Worm (Caenorhabditis elegans) whole organism, L3 larva: Measurements from ENCODE around the gene D1086.19.
"Not testable (repeated sequence)": the region's sequence is repeated elsewhere in the genome, so short reads cannot be mapped to it uniquely, and the experiment has no call there.

ENCODE experiments used
- R02D3.7 ChIP-seq: fragments of 150-350 bp; optimal IDR thresholded peaks from 2 replicates; lab custom pipeline; 2014; ENCODE audit warnings: missing biosample characterization, missing genetic modification characterization
- ceh-16 ChIP-seq: sonication (generic microtip); optimal IDR thresholded peaks from 2 replicates; lab custom pipeline; 2017; ENCODE audit warnings: missing biosample characterization, missing genetic modification characterization
- ceh-28 ChIP-seq: fragments of 150-350 bp; optimal IDR thresholded peaks from 2 replicates; lab custom pipeline; 2014; ENCODE audit warnings: missing biosample characterization, missing genetic modification reagents, missing genetic modification characterization
- ceh-82 ChIP-seq: fragments of 150-350 bp; optimal IDR thresholded peaks from 2 replicates; lab custom pipeline; 2014; ENCODE audit warnings: missing biosample characterization, missing genetic modification characterization
- egl-27 ChIP-seq: sonication (generic microtip); optimal IDR thresholded peaks from 4 replicates; lab custom pipeline; 2017; ENCODE audit warnings: missing biosample characterization, missing genetic modification reagents, missing genetic modification characterization
- egl-5 ChIP-seq: fragments of 150-350 bp; optimal IDR thresholded peaks from 2 replicates; lab custom pipeline; 2017; ENCODE audit warnings: missing biosample characterization, missing genetic modification reagents, missing genetic modification characterization, inconsistent platforms
- elt-1 ChIP-seq: fragments of 150-350 bp; optimal IDR thresholded peaks from 2 replicates; lab custom pipeline; 2014; ENCODE audit warnings: missing biosample characterization, missing genetic modification characterization
- elt-2 ChIP-seq: sonication (generic microtip); optimal IDR thresholded peaks from 2 replicates; lab custom pipeline; 2016; ENCODE audit warnings: missing genetic modification reagents, mild to moderate bottlenecking, missing genetic modification characterization, missing compliant biosample characterization
- eor-1 ChIP-seq, 2 experiments: fragments of 150-350 bp; optimal IDR thresholded peaks; 2 replicates each; lab custom pipeline; 2014 to 2018; ENCODE audit warnings: missing biosample characterization in 2 of 2, missing genetic modification characterization in 2 of 2
- fkh-10 ChIP-seq: sonication (generic microtip); optimal IDR thresholded peaks from 2 replicates; lab custom pipeline; 2017; ENCODE audit warnings: missing biosample characterization, missing genetic modification reagents, missing genetic modification characterization
- hmg-11 ChIP-seq: sonication (generic microtip); optimal IDR thresholded peaks from 2 replicates; lab custom pipeline; 2016; ENCODE audit warnings: missing genetic modification characterization, missing compliant biosample characterization
- jun-1 ChIP-seq: fragments of 150-350 bp; optimal IDR thresholded peaks from 2 replicates; lab custom pipeline; 2014; ENCODE audit warnings: missing biosample characterization, missing genetic modification reagents, missing genetic modification characterization
- lin-15B ChIP-seq: fragments of 150-350 bp; optimal IDR thresholded peaks from 2 replicates; lab custom pipeline; 2014; ENCODE audit warnings: missing biosample characterization, missing genetic modification characterization
- lin-39 ChIP-seq: fragments of 150-350 bp; optimal IDR thresholded peaks from 2 replicates; lab custom pipeline; 2018; ENCODE audit warnings: missing biosample characterization, missing genetic modification reagents, missing genetic modification characterization
- lsy-12 ChIP-seq: sonication (generic microtip); optimal IDR thresholded peaks from 2 replicates; lab custom pipeline; 2016; ENCODE audit warnings: mild to moderate bottlenecking, missing genetic modification characterization, missing compliant biosample characterization
- mdl-1 ChIP-seq: fragments of 150-350 bp; optimal IDR thresholded peaks from 2 replicates; lab custom pipeline; 2014; ENCODE audit warnings: missing biosample characterization, missing genetic modification characterization
- nfya-1 ChIP-seq: sonication (generic microtip); optimal IDR thresholded peaks from 2 replicates; lab custom pipeline; 2017; ENCODE audit warnings: missing genetic modification characterization, mild to moderate bottlenecking, missing compliant biosample characterization, antibody characterized with exemption, moderate library complexity; ENCODE audit not compliant: insufficient read depth
- nhr-23 ChIP-seq: fragments of 150-350 bp; optimal IDR thresholded peaks from 2 replicates; lab custom pipeline; 2014; ENCODE audit warnings: missing biosample characterization, missing genetic modification reagents, missing genetic modification characterization
- nhr-25 ChIP-seq: sonication (generic microtip); optimal IDR thresholded peaks from 2 replicates; lab custom pipeline; 2017; ENCODE audit warnings: missing biosample characterization, missing genetic modification characterization
- nhr-28 ChIP-seq: fragments of 150-350 bp; optimal IDR thresholded peaks from 2 replicates; lab custom pipeline; 2014; ENCODE audit warnings: missing biosample characterization, missing genetic modification characterization
- nhr-43 ChIP-seq: sonication (generic microtip); optimal IDR thresholded peaks from 2 replicates; lab custom pipeline; 2016; ENCODE audit warnings: mild to moderate bottlenecking, missing genetic modification characterization, missing compliant biosample characterization; ENCODE audit not compliant: poor library complexity, severe bottlenecking
- nhr-67 ChIP-seq: fragments of 150-350 bp; optimal IDR thresholded peaks from 2 replicates; lab custom pipeline; 2014; ENCODE audit warnings: missing biosample characterization, missing genetic modification characterization
- nhr-76 ChIP-seq: fragments of 150-350 bp; sonication (generic microtip); optimal IDR thresholded peaks from 5 replicates; lab custom pipeline; 2014; ENCODE audit warnings: missing biosample characterization, missing genetic modification characterization
- nhr-77 ChIP-seq: fragments of 150-350 bp; optimal IDR thresholded peaks from 2 replicates; lab custom pipeline; 2014; ENCODE audit warnings: missing biosample characterization, missing genetic modification characterization
- pha-4 ChIP-seq: fragments of 150-350 bp; optimal IDR thresholded peaks from 2 replicates; lab custom pipeline; 2014; ENCODE audit warnings: missing biosample characterization, missing genetic modification reagents, missing genetic modification characterization
- pqm-1 ChIP-seq: fragments of 150-350 bp; optimal IDR thresholded peaks from 2 replicates; lab custom pipeline; 2017; ENCODE audit warnings: missing biosample characterization, missing genetic modification characterization, inconsistent platforms
- sea-2 ChIP-seq: fragments of 150-350 bp; sonication (generic microtip); optimal IDR thresholded peaks from 4 replicates; lab custom pipeline; 2014; ENCODE audit warnings: missing biosample characterization, missing genetic modification reagents, missing genetic modification characterization
- skn-1 ChIP-seq: fragments of 150-350 bp; optimal IDR thresholded peaks from 2 replicates; lab custom pipeline; 2014; ENCODE audit warnings: missing biosample characterization, missing genetic modification characterization
- snpc-4 ChIP-seq: fragments of 150-350 bp; optimal IDR thresholded peaks from 2 replicates; lab custom pipeline; 2014; ENCODE audit warnings: missing biosample characterization, missing genetic modification characterization
- tbx-2 ChIP-seq: sonication (generic microtip); optimal IDR thresholded peaks from 2 replicates; lab custom pipeline; 2016; ENCODE audit warnings: mild to moderate bottlenecking, missing genetic modification characterization, missing compliant biosample characterization
- unc-62 ChIP-seq: fragments of 150-350 bp; sonication (generic microtip); optimal IDR thresholded peaks from 4 replicates; lab custom pipeline; 2014; ENCODE audit warnings: missing biosample characterization, missing genetic modification reagents, missing genetic modification characterization
- zag-1 ChIP-seq: fragments of 150-350 bp; optimal IDR thresholded peaks from 2 replicates; lab custom pipeline; 2014; ENCODE audit warnings: missing biosample characterization, missing genetic modification characterization
- ztf-11 ChIP-seq: fragments of 150-350 bp; optimal IDR thresholded peaks from 2 replicates; lab custom pipeline; 2014; ENCODE audit warnings: missing biosample characterization, missing genetic modification characterization
- ztf-4 ChIP-seq: fragments of 150-350 bp; optimal IDR thresholded peaks from 2 replicates; lab custom pipeline; 2014; ENCODE audit warnings: missing biosample characterization, missing genetic modification characterization

The D1086.19 gene

DNA sequence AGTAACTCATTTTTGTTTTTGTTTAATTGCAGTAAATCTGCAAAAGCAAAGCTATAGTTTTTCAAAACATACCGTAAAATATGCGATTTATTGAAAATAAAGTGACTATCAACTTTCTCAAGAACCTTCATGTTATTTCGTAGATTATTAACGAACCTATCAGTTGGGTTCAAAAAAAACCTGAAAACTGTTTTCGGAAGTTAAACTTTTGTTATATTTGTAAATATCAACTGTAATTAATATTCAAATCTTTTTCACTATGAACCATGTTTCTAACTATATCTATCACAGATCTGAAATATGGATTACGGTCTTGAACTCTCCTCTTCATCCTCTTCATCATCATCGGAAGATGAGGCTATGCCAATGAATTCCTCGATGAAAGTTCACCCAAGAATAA is at the start of gene D1086.19:
D1086.19 (plus strand) TSS at position 301 of the 400 bp plus-strand sequence.
- TF ChIP-seq ceh-16 (no peak), sea-2 (GFP tag; lab: Kevin White, UChicago) (no peak)

DNA sequence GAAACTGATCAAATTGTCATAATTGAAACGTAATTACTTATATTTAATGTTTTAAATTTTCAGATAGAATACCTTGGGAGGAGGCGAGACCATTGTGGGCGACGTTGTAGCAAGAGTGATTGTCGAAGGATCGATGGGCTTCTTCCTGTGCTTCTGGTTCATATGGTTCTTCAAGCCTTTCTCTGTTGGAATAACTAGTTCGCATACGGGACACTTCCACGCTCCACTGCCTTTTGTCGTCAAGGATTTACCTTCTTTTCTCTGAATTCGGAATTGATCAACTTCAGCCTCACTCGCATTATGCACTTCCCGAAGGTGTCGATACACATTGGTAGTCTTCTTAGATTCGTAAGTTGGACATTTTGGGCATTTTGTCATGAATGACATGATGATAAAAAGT is 38.9 kb upstream of the D1086.19 start, which contains the start of gene F58D12.1:
F58D12.1 (plus strand) TSS at position 301 of the 400 bp plus-strand sequence.
- not testable (repeated sequence) for TF ChIP-seq lin-39 (tag; lab: Kevin White, UChicago); mdl-1; sea-2 (GFP tag; lab: Kevin White, UChicago)

DNA sequence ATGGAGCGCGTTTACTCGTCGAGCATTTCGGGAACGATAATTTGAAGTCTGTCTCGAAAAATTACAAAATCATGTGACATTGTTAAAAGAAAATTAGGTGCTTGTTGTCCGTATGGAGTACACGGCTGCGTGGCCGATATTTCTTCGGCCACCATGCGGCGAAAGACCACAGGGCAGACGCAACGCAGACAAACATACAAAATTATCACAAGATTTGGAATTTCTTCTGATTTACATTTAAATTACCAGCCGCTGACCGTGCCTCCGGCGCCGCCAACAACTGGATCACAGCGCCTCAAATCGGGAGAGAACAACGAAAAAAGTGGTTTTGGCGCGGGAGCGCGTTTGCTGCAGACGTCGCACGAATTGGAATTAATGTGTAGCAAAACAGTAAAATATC is 33.1 kb upstream of the D1086.19 start:
- TF ChIP-seq unc-62 (GFP tag; lab: Kevin White, UChicago) (peak; percentile 39), tbx-2 (tag; lab: Kevin White, UChicago) (peak; percentile 90), lin-39 (tag; lab: Kevin White, UChicago) (peak; percentile 94), pha-4 (tag; lab: Kevin White, UChicago) (peak; percentile 77), nfya-1 (tag; lab: Kevin White, UChicago) (peak; percentile 87), lsy-12 (peak; percentile 94), ceh-82 (tag; lab: Kevin White, UChicago) (peak; percentile 75), jun-1 (peak; percentile 87), eor-1 (tag; optimal IDR thresholded peaks at IDR 0.05; lab: Kevin White, UChicago) (peak in 1 of 2 experiments; percentile 23), R02D3.7 (tag; lab: Kevin White, UChicago) (peak; percentile 80), pqm-1 (tag; lab: Kevin White, UChicago) (peak; percentile 65), nhr-25 (tag; lab: Kevin White, UChicago) (peak; percentile 96), elt-2 (tag; lab: Kevin White, UChicago) (peak; percentile 77), nhr-77 (tag; lab: Kevin White, UChicago) (peak; percentile 39), mdl-1 (peak; percentile 25), elt-1 (tag; lab: Kevin White, UChicago) (peak; percentile 52), egl-27 (tag; lab: Kevin White, UChicago) (peak; percentile 16), lin-15B (tag; lab: Kevin White, UChicago) (peak; percentile 82), snpc-4 (tag; lab: Kevin White, UChicago) (peak; percentile 93), ceh-28 (tag; lab: Kevin White, UChicago) (peak; percentile 86), fkh-10 (peak; percentile 50), ztf-4 (tag; lab: Kevin White, UChicago) (peak; percentile 28), nhr-76 (tag; lab: Kevin White, UChicago) (peak; percentile 10), nhr-23 (tag; lab: Kevin White, UChicago) (peak; percentile 97), nhr-43 (peak; percentile 98), skn-1 (tag; lab: Kevin White, UChicago) (peak; percentile 18), nhr-28 (tag; lab: Kevin White, UChicago) (peak; percentile 41), egl-5 (tag; lab: Kevin White, UChicago) (peak; percentile 35)
- TF ChIP-seq, all 47 proteins: peak for 28; not testable (repeated sequence) for 19

ce11 chrV:14057540-14057939 is 30.6 kb upstream of the D1086.19 start, which contains the start of gene F58D12.3:
TSS of gene F58D12.3 (plus strand) at chrV:14057840.
- TF ChIP-seq eor-1 (tag; optimal IDR thresholded peaks at IDR 0.05; lab: Kevin White, UChicago) (no peak), zag-1 (tag; lab: Kevin White, UChicago) (no peak), pqm-1 (tag; lab: Kevin White, UChicago) (no peak), jun-1 (no peak), ceh-16 (no peak), fkh-10 (no peak), nhr-25 (tag; lab: Kevin White, UChicago) (no peak), R02D3.7 (tag; lab: Kevin White, UChicago) (no peak), hmg-11 (no peak), ztf-11 (tag; lab: Kevin White, UChicago) (no peak)

DNA sequence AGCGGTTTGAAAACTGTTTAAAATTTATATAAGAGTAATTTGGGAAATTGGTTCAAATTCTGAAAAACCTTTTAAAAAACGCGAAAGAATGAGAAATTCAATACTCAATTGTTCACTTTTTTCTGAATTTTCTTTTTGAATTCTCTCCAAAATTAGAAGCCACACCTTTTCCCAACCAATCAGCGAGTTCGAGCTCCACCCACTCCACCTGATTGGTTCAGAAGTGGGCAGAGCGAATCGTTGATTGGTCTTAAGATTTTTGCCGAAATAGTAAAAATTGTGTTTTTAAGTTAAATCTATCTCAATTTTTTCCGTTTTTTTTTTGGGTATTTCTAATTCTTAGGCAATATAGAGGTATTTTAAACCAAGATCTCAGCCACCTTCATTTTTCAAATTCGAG is 24.2 kb upstream of the D1086.19 start:
- TF ChIP-seq nhr-67 (tag; lab: Kevin White, UChicago): no peak
- TF ChIP-seq nfya-1 (tag; lab: Kevin White, UChicago): peak; percentile 90
